Fruit fly (Drosophila melanogaster) whole organism, embryonic: ENCODE data around the gene nompC.

Experiments
- Aef1 ChIP-seq: fragments of 200-800 bp; sonication (Bioruptor generic); IDR thresholded peaks from 3 replicates; pipeline ENCODE4 v1.3.6; 2022; ENCODE audit warnings: missing biosample characterization, missing genetic modification characterization
- Antp ChIP-seq: fragments of 200-800 bp; sonication (Bioruptor generic); optimal IDR thresholded peaks from 3 replicates; lab custom pipeline; 2016; ENCODE audit warnings: missing biosample characterization, missing genetic modification characterization
- Bteb2 ChIP-seq: fragments of 200-800 bp; sonication (Bioruptor generic); optimal IDR thresholded peaks from 2 replicates; lab custom pipeline; 2016; ENCODE audit warnings: missing biosample characterization, missing genetic modification characterization
- CG10654 ChIP-seq: fragments of 200-800 bp; sonication (Bioruptor generic); optimal IDR thresholded peaks from 2 replicates; lab custom pipeline; 2016; ENCODE audit warnings: missing biosample characterization, missing genetic modification characterization
- CG10979 ChIP-seq: fragments of 200-800 bp; sonication (Bioruptor generic); optimal IDR thresholded peaks from 2 replicates; lab custom pipeline; 2018; ENCODE audit warnings: missing biosample characterization, mild to moderate bottlenecking, missing genetic modification characterization, moderate library complexity
- CG11247 ChIP-seq: fragments of 200-800 bp; sonication (Bioruptor generic); IDR thresholded peaks from 2 replicates; pipeline ENCODE4 v1.3.6; 2022; ENCODE audit warnings: missing biosample characterization, missing genetic modification characterization
- CG11456 ChIP-seq: fragments of 200-800 bp; sonication (Bioruptor generic); IDR thresholded peaks from 3 replicates; pipeline ENCODE4 v1.3.6; 2022; ENCODE audit warnings: missing biosample characterization, missing genetic modification characterization
- CG12219 ChIP-seq: fragments of 200-800 bp; sonication (Bioruptor generic); optimal IDR thresholded peaks from 3 replicates; lab custom pipeline; 2018; ENCODE audit warnings: missing biosample characterization, mild to moderate bottlenecking, missing genetic modification characterization
- CG13775 ChIP-seq: fragments of 200-800 bp; sonication (Bioruptor generic); optimal IDR thresholded peaks from 3 replicates; lab custom pipeline; 2017; ENCODE audit warnings: missing biosample characterization, mild to moderate bottlenecking, missing genetic modification characterization
- CG17612 ChIP-seq: fragments of 200-800 bp; sonication (Bioruptor generic); IDR thresholded peaks from 2 replicates; pipeline ENCODE4 v1.3.6; 2022; ENCODE audit warnings: missing biosample characterization, missing genetic modification characterization
- CG1832 ChIP-seq: fragments of 200-800 bp; sonication (Bioruptor generic); optimal IDR thresholded peaks from 2 replicates; lab custom pipeline; 2017; ENCODE audit warnings: missing biosample characterization, mild to moderate bottlenecking, missing genetic modification characterization, inconsistent platforms
- CG30403 ChIP-seq: fragments of 200-800 bp; sonication (Bioruptor generic); optimal IDR thresholded peaks from 3 replicates; lab custom pipeline; 2016; ENCODE audit warnings: missing biosample characterization, missing genetic modification characterization
- CG3163 ChIP-seq: fragments of 200-800 bp; sonication (Bioruptor generic); optimal IDR thresholded peaks from 3 replicates; lab custom pipeline; 2016; ENCODE audit warnings: missing biosample characterization, missing genetic modification characterization
- CG6683 ChIP-seq: fragments of 200-800 bp; sonication (Bioruptor generic); optimal IDR thresholded peaks from 2 replicates; lab custom pipeline; 2017; ENCODE audit warnings: missing biosample characterization, mild to moderate bottlenecking, missing genetic modification characterization, missing genetic modification reagents
- CG7839 ChIP-seq: fragments of 200-800 bp; sonication (Bioruptor generic); optimal IDR thresholded peaks from 3 replicates; lab custom pipeline; 2018; ENCODE audit warnings: missing biosample characterization, mild to moderate bottlenecking, missing genetic modification characterization, moderate library complexity
- CG7963 ChIP-seq: fragments of 200-800 bp; sonication (Bioruptor generic); IDR thresholded peaks from 3 replicates; pipeline ENCODE4 v1.3.6; 2022; ENCODE audit warnings: missing biosample characterization, missing genetic modification characterization; ENCODE audit not compliant: partially characterized antibody
- CG9609 ChIP-seq: fragments of 200-800 bp; sonication (Bioruptor generic); optimal IDR thresholded peaks from 3 replicates; lab custom pipeline; 2016; ENCODE audit warnings: missing biosample characterization, missing genetic modification characterization
- CoRest ChIP-seq: fragments of 200-800 bp; sonication (Bioruptor generic); optimal IDR thresholded peaks from 3 replicates; lab custom pipeline; 2018; ENCODE audit warnings: missing biosample characterization, mild to moderate bottlenecking, missing genetic modification characterization, moderate library complexity
- D19A ChIP-seq: fragments of 200-800 bp; optimal IDR thresholded peaks from 3 replicates; lab custom pipeline; 2019; ENCODE audit warnings: missing biosample characterization, mild to moderate bottlenecking, missing genetic modification characterization, moderate library complexity
- Ets97D ChIP-seq: fragments of 200-800 bp; sonication (Bioruptor generic); optimal IDR thresholded peaks from 3 replicates; lab custom pipeline; 2016; ENCODE audit warnings: missing biosample characterization, missing genetic modification characterization
- Opbp ChIP-seq: fragments of 200-800 bp; sonication (Bioruptor generic); IDR thresholded peaks from 3 replicates; pipeline ENCODE4 v1.3.6; 2022; ENCODE audit warnings: missing biosample characterization, missing genetic modification characterization; ENCODE audit not compliant: partially characterized antibody
- Optix ChIP-seq: fragments of 200-800 bp; sonication (Bioruptor generic); IDR thresholded peaks from 3 replicates; pipeline ENCODE4 v1.3.6; 2022; ENCODE audit warnings: missing biosample characterization, missing genetic modification characterization
- Sin3A ChIP-seq: fragments of >200 bp; optimal IDR thresholded peaks from 2 replicates; lab custom pipeline; 2018
- TFAM ChIP-seq: fragments of 200-800 bp; sonication (Bioruptor generic); optimal IDR thresholded peaks from 2 replicates; lab custom pipeline; 2017; ENCODE audit warnings: missing biosample characterization, missing genetic modification characterization, inconsistent platforms
- Xrp1 ChIP-seq: fragments of 200-800 bp; sonication (Bioruptor generic); IDR thresholded peaks from 2 replicates; pipeline ENCODE4 v1.3.6; 2022; ENCODE audit warnings: missing biosample characterization, missing genetic modification characterization
- bsh ChIP-seq, 2 experiments: fragments of 200-800 bp; sonication (Bioruptor generic); optimal IDR thresholded peaks; 2 replicates each; lab custom pipeline; 2017 to 2018; ENCODE audit warnings: mild to moderate bottlenecking in 2 of 2, missing biosample characterization in 2 of 2, missing genetic modification characterization in 2 of 2, moderate library complexity in 1 of 2
- chm ChIP-seq: fragments of 200-800 bp; sonication (Bioruptor generic); IDR thresholded peaks from 2 replicates; pipeline ENCODE4 v1.3.6; 2022; ENCODE audit warnings: missing biosample characterization, missing genetic modification characterization
- dm ChIP-seq: fragments of 200-800 bp; sonication (Bioruptor generic); optimal IDR thresholded peaks from 3 replicates; lab custom pipeline; 2016; ENCODE audit warnings: missing biosample characterization, missing genetic modification characterization
- esg ChIP-seq: fragments of 200-800 bp; sonication (Bioruptor generic); conservative IDR thresholded peaks from 2 replicates; pipeline ENCODE4 v1.3.6; 2022; ENCODE audit warnings: missing biosample characterization, missing genetic modification characterization
- fd96Cb ChIP-seq: fragments of 200-800 bp; sonication (Bioruptor generic); optimal IDR thresholded peaks from 2 replicates; lab custom pipeline; 2018; ENCODE audit warnings: missing biosample characterization, mild to moderate bottlenecking, missing genetic modification characterization, moderate library complexity
- gro ChIP-seq: fragments of 200-800 bp; sonication (Bioruptor generic); optimal IDR thresholded peaks from 2 replicates; lab custom pipeline; 2016; ENCODE audit warnings: missing biosample characterization, missing genetic modification characterization
- hkb ChIP-seq, 2 experiments: fragments of 200-800 bp in 1 of 2; fragments of >200 bp in 1 of 2; sonication (Bioruptor generic) in 1 of 2; IDR thresholded peaks in 1 of 2; optimal IDR thresholded peaks in 1 of 2; 2 replicates each; pipeline versions ENCODE4 v1.3.6 to Lab custom; 2017 to 2022; ENCODE audit warnings: missing biosample characterization in 1 of 2, missing genetic modification characterization in 1 of 2
- hth ChIP-seq: fragments of >200 bp; optimal IDR thresholded peaks from 2 replicates; lab custom pipeline; 2017; ENCODE audit warnings: inconsistent platforms
- kah ChIP-seq: fragments of 200-800 bp; sonication (Bioruptor generic); optimal IDR thresholded peaks from 2 replicates; lab custom pipeline; 2018; ENCODE audit warnings: missing biosample characterization, mild to moderate bottlenecking, missing genetic modification characterization
- klu ChIP-seq: fragments of 200-800 bp; sonication (Bioruptor generic); IDR thresholded peaks from 2 replicates; pipeline ENCODE4 v1.3.6; 2022; ENCODE audit warnings: missing biosample characterization, missing genetic modification characterization
- lmd ChIP-seq: fragments of 200-800 bp; sonication (Bioruptor generic); IDR thresholded peaks from 2 replicates; pipeline ENCODE4 v1.3.6; 2022; ENCODE audit warnings: missing biosample characterization, missing genetic modification characterization
- luna ChIP-seq: fragments of 200-800 bp; sonication (Bioruptor generic); optimal IDR thresholded peaks from 2 replicates; lab custom pipeline; 2016; ENCODE audit warnings: missing biosample characterization, missing genetic modification characterization
- nerfin-1 ChIP-seq: fragments of 200-800 bp; sonication (Bioruptor generic); optimal IDR thresholded peaks from 3 replicates; lab custom pipeline; 2019; ENCODE audit warnings: missing biosample characterization, mild to moderate bottlenecking, missing genetic modification characterization, moderate library complexity
- nom ChIP-seq: fragments of 200-800 bp; sonication (Bioruptor generic); optimal IDR thresholded peaks from 2 replicates; lab custom pipeline; 2017; ENCODE audit warnings: missing biosample characterization, missing genetic modification characterization, mild to moderate bottlenecking, moderate library complexity, missing genetic modification reagents
- p53 ChIP-seq: fragments of 200-800 bp; sonication (Bioruptor generic); optimal IDR thresholded peaks from 2 replicates; lab custom pipeline; 2016; ENCODE audit warnings: missing biosample characterization, missing genetic modification characterization
- ranshi ChIP-seq: fragments of 200-800 bp; sonication (Bioruptor generic); IDR thresholded peaks from 2 replicates; pipeline ENCODE4 v1.3.6; 2022; ENCODE audit warnings: missing biosample characterization, missing genetic modification characterization
- schlank ChIP-seq: fragments of 200-800 bp; sonication (Bioruptor generic); optimal IDR thresholded peaks from 2 replicates; lab custom pipeline; 2018; ENCODE audit warnings: missing biosample characterization, mild to moderate bottlenecking, missing genetic modification characterization
- tap ChIP-seq: fragments of 200-800 bp; optimal IDR thresholded peaks from 3 replicates; lab custom pipeline; 2019; ENCODE audit warnings: missing biosample characterization, mild to moderate bottlenecking, missing genetic modification characterization, moderate library complexity
- tin ChIP-seq: fragments of 200-800 bp; sonication (Bioruptor generic); optimal IDR thresholded peaks from 3 replicates; lab custom pipeline; 2016; ENCODE audit warnings: missing biosample characterization, missing genetic modification characterization
- trem ChIP-seq: fragments of 200-800 bp; optimal IDR thresholded peaks from 3 replicates; lab custom pipeline; 2019; ENCODE audit warnings: missing biosample characterization, mild to moderate bottlenecking, missing genetic modification characterization, moderate library complexity
- twi ChIP-seq: fragments of 200-800 bp; optimal IDR thresholded peaks from 2 replicates; lab custom pipeline; 2019; ENCODE audit warnings: missing biosample characterization, mild to moderate bottlenecking, missing genetic modification characterization, moderate library complexity
- usp ChIP-seq: fragments of >200 bp; optimal IDR thresholded peaks from 2 replicates; lab custom pipeline; 2017; ENCODE audit warnings: missing biosample characterization, missing genetic modification characterization
- vnd ChIP-seq: fragments of 200-800 bp; sonication (Bioruptor generic); IDR thresholded peaks from 3 replicates; pipeline ENCODE4 v1.3.6; 2022; ENCODE audit warnings: missing biosample characterization, missing genetic modification characterization; ENCODE audit not compliant: partially characterized antibody

The nompC gene

dm6 chr2L:5324958-5325850 is 20.8 kb upstream of the nompC start (continued):
- TF ChIP-seq Bteb2 (GFP tag; lab: Kevin White, UChicago) = no peak
- no peak for TF ChIP-seq p53 (GFP tag; lab: Kevin White, UChicago)
- TF ChIP-seq Antp (GFP tag; lab: Kevin White, UChicago) = peak; percentile 41
- no peak for TF ChIP-seq luna (GFP tag; lab: Kevin White, UChicago)
- no peak for TF ChIP-seq twi
- peak; percentile 28 for TF ChIP-seq tin (GFP tag; lab: Kevin White, UChicago)
- no peak for TF ChIP-seq CG9609
- peak; percentile 17 for TF ChIP-seq fd96Cb (tag; lab: Kevin White, UChicago)
- no peak for TF ChIP-seq CG12219 (GFP tag; lab: Kevin White, UChicago)
- TF ChIP-seq Sin3A (lab: Kevin White, UChicago) = peak; percentile 79
- peak; percentile 14 for TF ChIP-seq CG30403
- peak; percentile 62 for TF ChIP-seq lmd (GFP tag; lab: Robert Waterston, UW)
- 0 out of 2 replicates have a peak, but pooled peaks have one; percentile 46 for TF ChIP-seq CG11247 (GFP tag; lab: Robert Waterston, UW)
- no peak for TF ChIP-seq D19A (tag; lab: Kevin White, UChicago)
- peak; percentile 30 for TF ChIP-seq dm (GFP tag; lab: Kevin White, UChicago)
- TF ChIP-seq Xrp1 (GFP tag; lab: Robert Waterston, UW) = peak; percentile 55; the same call in 1 of the 2 replicates
- TF ChIP-seq chm = peak; percentile 59
- TF ChIP-seq Ets97D (GFP tag; lab: Kevin White, UChicago) = peak; percentile 18
- TF ChIP-seq tap (tag; lab: Kevin White, UChicago) = no peak
- TF ChIP-seq nerfin-1 = no peak
- TF ChIP-seq Aef1 (GFP tag; lab: Robert Waterston, UW) = peak; percentile 29
- TF ChIP-seq CG10654 = no peak
- TF ChIP-seq hth (lab: Kevin White, UChicago) = no peak
- TF ChIP-seq usp (GFP tag; lab: Kevin White, UChicago) = no peak
- no peak for TF ChIP-seq hkb (optimal IDR thresholded peaks at IDR 0.05; lab: Kevin White, UChicago)
- TF ChIP-seq hkb (GFP tag; IDR thresholded peaks at IDR 0.05; lab: Robert Waterston, UW) = peak; percentile 70
- no peak for TF ChIP-seq CG10979
- peak; percentile 52; the same call in 1 of the 3 replicates for TF ChIP-seq CG7963
- peak; percentile 63; the same call in 2 of the 3 replicates for TF ChIP-seq Optix (GFP tag; lab: Robert Waterston, UW)
- peak; percentile 87 for TF ChIP-seq nom (GFP tag; lab: Kevin White, UChicago)
- TF ChIP-seq esg (GFP tag; lab: Robert Waterston, UW) = peak; percentile 34; the same call in 1 of the 2 replicates
- peak; percentile 20 for TF ChIP-seq kah (GFP tag; lab: Kevin White, UChicago)
- peak; percentile 41 for TF ChIP-seq CG7839 (tag; lab: Kevin White, UChicago)
- TF ChIP-seq CoRest = peak; percentile 29
- peak; percentile 50 for TF ChIP-seq klu
- peak; percentile 19 for TF ChIP-seq trem (tag; lab: Kevin White, UChicago)
- TF ChIP-seq Opbp (GFP tag; lab: Robert Waterston, UW) = peak; percentile 56; the same call in 2 of the 3 replicates
- no peak for TF ChIP-seq CG17612 (GFP tag; lab: Robert Waterston, UW)
- peak; percentile 63; the same call in 2 of the 3 replicates for TF ChIP-seq vnd (GFP tag; lab: Robert Waterston, UW)
- peak; percentile 6 to 8 for TF ChIP-seq bsh (GFP tag; optimal IDR thresholded peaks at IDR 0.05; lab: Kevin White, UChicago)
- no peak for TF ChIP-seq CG3163 (GFP tag; lab: Kevin White, UChicago)
- TF ChIP-seq CG6683 (GFP tag; lab: Kevin White, UChicago) = peak; percentile 4
- no peak for TF ChIP-seq schlank (tag; lab: Kevin White, UChicago)
- TF ChIP-seq gro (GFP tag; lab: Kevin White, UChicago) = no peak
- TF ChIP-seq CG11456 (GFP tag; lab: Robert Waterston, UW) = peak; percentile 78; the same call in 2 of the 3 replicates
- peak; percentile 57 for TF ChIP-seq CG1832
- TF ChIP-seq TFAM (GFP tag; lab: Kevin White, UChicago) = no peak
- peak; percentile 41 for TF ChIP-seq CG13775 (GFP tag; lab: Kevin White, UChicago)
- TF ChIP-seq ranshi (GFP tag; lab: Robert Waterston, UW) = no peak; the same call in 1 of the 2 replicates
